Worm (Caenorhabditis elegans) whole organism, L1 larva: Measurements from ENCODE around the gene C03H12.1.

Experiments used
- C34B4.2 ChIP-seq: sonication (generic microtip); optimal IDR thresholded peaks from 2 replicates; lab custom pipeline; 2017; ENCODE audit warnings: mild to moderate bottlenecking, missing genetic modification characterization, missing compliant biosample characterization
- dpl-1 ChIP-seq, 3 experiments: fragments of 150-350 bp in 2 of 3; sonication (generic microtip) in 1 of 3; optimal IDR thresholded peaks; 2 replicates each; lab custom pipeline; 2014 to 2017; ENCODE audit warnings: missing biosample characterization in 3 of 3, missing genetic modification characterization in 3 of 3, missing genetic modification reagents in 3 of 3
- elt-2 ChIP-seq: sonication (generic microtip); optimal IDR thresholded peaks from 2 replicates; lab custom pipeline; 2016; ENCODE audit warnings: missing genetic modification characterization, mild to moderate bottlenecking, inconsistent platforms, missing compliant biosample characterization, missing genetic modification reagents
- nhr-77 ChIP-seq: fragments of 150-350 bp; optimal IDR thresholded peaks from 2 replicates; lab custom pipeline; 2014; ENCODE audit warnings: missing biosample characterization, missing genetic modification characterization
- snpc-4 ChIP-seq: fragments of 150-350 bp; optimal IDR thresholded peaks from 2 replicates; lab custom pipeline; 2014; ENCODE audit warnings: missing biosample characterization, missing genetic modification characterization
- sptf-1 ChIP-seq: fragments of 150-350 bp; optimal IDR thresholded peaks from 2 replicates; lab custom pipeline; 2014; ENCODE audit warnings: missing biosample characterization, missing genetic modification characterization
- unc-30 ChIP-seq: sonication (generic microtip); optimal IDR thresholded peaks from 2 replicates; lab custom pipeline; 2017; ENCODE audit warnings: missing biosample characterization, missing genetic modification characterization
- ztf-11 ChIP-seq, 2 experiments: sonication (generic microtip); optimal IDR thresholded peaks; 2 replicates each; lab custom pipeline; 2016 to 2017; ENCODE audit warnings: missing genetic modification characterization in 2 of 2, missing biosample characterization in 1 of 2, missing compliant biosample characterization in 1 of 2

- TF ChIP-seq elt-2 (tag; lab: Kevin White, UChicago) (no peak), sptf-1 (tag; lab: Kevin White, UChicago) (no peak), nhr-77 (tag; lab: Kevin White, UChicago) (no peak), C34B4.2 (tag; lab: Kevin White, UChicago) (no peak), dpl-1 (GFP tag; optimal IDR thresholded peaks at IDR 0.05; lab: Kevin White, UChicago) (no peak), ztf-11 (tag; optimal IDR thresholded peaks at IDR 0.05; lab: Kevin White, UChicago) (no peak), unc-30 (tag; lab: Kevin White, UChicago) (no peak), snpc-4 (tag; lab: Kevin White, UChicago) (no peak)
Measured at ce11 chrX:15713189-15713588, 23.9 kb downstream of the C03H12.1 start.
